Worm (Caenorhabditis elegans): Measurements from ENCODE around the gene srz-9.

DNA sequence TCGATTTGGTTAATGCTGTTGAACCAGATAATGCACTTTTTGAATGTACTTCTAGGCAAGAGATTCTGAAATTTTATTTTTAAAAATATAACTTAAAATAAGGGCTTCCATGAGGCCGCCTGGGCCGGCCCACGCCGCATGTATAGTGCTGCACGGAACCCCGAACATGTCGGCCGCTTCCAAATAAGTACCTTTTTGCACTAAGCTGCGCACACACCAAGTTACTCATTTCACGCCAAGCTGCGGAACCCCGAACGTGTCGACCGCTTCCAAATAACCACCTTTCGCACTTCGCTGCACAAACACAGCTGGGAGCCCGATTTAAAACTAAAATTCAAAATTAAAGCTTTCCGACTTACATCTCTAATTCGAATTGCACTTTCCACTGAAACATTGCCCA lies 47.6 kb downstream of the srz-9 start:
- TF ChIP-seq ref-1 (GFP tag; conservative IDR thresholded peaks at IDR 0.05) (no peak), ztf-23 (GFP tag; IDR thresholded peaks at IDR 0.05) (no peak), cog-1 (tag; optimal IDR thresholded peaks at IDR 0.05) (no peak), ztf-29 (GFP tag; IDR thresholded peaks at IDR 0.05) (no peak), klf-2 (GFP tag; conservative IDR thresholded peaks at IDR 0.05) (no peak)

Data from whole organism, midembryonic.